Fruit fly (Drosophila melanogaster) whole organism, wandering third instar larva: ENCODE measurements around the gene CG11839.

Experiments used
- Abd-B ChIP-seq: fragments of >200 bp; optimal IDR thresholded peaks from 2 replicates; lab custom pipeline; 2017; ENCODE audit warnings: missing biosample characterization, missing genetic modification characterization
- CG32264 ChIP-seq: fragments of 200-800 bp; sonication (Bioruptor generic); optimal IDR thresholded peaks from 2 replicates; lab custom pipeline; 2016; ENCODE audit warnings: missing biosample characterization, missing genetic modification characterization
- CG9705 ChIP-seq: fragments of 200-800 bp; sonication (Bioruptor generic); optimal IDR thresholded peaks from 2 replicates; lab custom pipeline; 2018; ENCODE audit warnings: missing biosample characterization, mild to moderate bottlenecking, missing genetic modification characterization
- CrebA ChIP-seq: fragments of 200-800 bp; sonication (Bioruptor generic); optimal IDR thresholded peaks from 2 replicates; lab custom pipeline; 2016; ENCODE audit warnings: missing biosample characterization, mild to moderate bottlenecking, missing genetic modification characterization, borderline replicate concordance
- Dfd ChIP-seq: fragments of >200 bp; optimal IDR thresholded peaks from 2 replicates; lab custom pipeline; 2017; ENCODE audit warnings: missing biosample characterization, missing genetic modification characterization
- Dif ChIP-seq: fragments of 200-275, 200-300 bp; sonication (Bioruptor generic); optimal IDR thresholded peaks from 2 replicates; lab custom pipeline; 2018; ENCODE audit warnings: missing biosample characterization, missing genetic modification characterization; ENCODE audit not compliant: partially characterized antibody
- GATAd ChIP-seq: sonication (Bioruptor generic); optimal IDR thresholded peaks from 2 replicates; lab custom pipeline; 2016; ENCODE audit warnings: missing biosample characterization, missing genetic modification characterization
- HLH106 ChIP-seq: fragments of 200-800 bp; optimal IDR thresholded peaks from 3 replicates; lab custom pipeline; 2019; ENCODE audit warnings: missing biosample characterization, mild to moderate bottlenecking, missing genetic modification characterization, moderate library complexity
- Hnf4 ChIP-seq: fragments of 200-800 bp; sonication (Bioruptor generic); optimal IDR thresholded peaks from 2 replicates; lab custom pipeline; 2016; ENCODE audit warnings: missing biosample characterization, mild to moderate bottlenecking, missing genetic modification characterization
- Hr78 ChIP-seq: fragments of >200 bp; optimal IDR thresholded peaks from 2 replicates; lab custom pipeline; 2017; ENCODE audit warnings: missing biosample characterization, missing genetic modification characterization
- Hr83 ChIP-seq: fragments of 200-300 bp; sonication (Bioruptor generic); optimal IDR thresholded peaks from 2 replicates; lab custom pipeline; 2016; ENCODE audit warnings: missing biosample characterization, mild to moderate bottlenecking, missing genetic modification characterization, moderate library complexity; ENCODE audit not compliant: poor library complexity, severe bottlenecking
- Jra ChIP-seq: sonication (Bioruptor generic); optimal IDR thresholded peaks from 2 replicates; lab custom pipeline; 2016; ENCODE audit warnings: missing biosample characterization, missing genetic modification characterization
- Mio ChIP-seq: sonication (Bioruptor generic); optimal IDR thresholded peaks from 2 replicates; lab custom pipeline; 2016; ENCODE audit warnings: missing biosample characterization, missing genetic modification characterization
- Myc ChIP-seq: fragments of >200 bp; optimal IDR thresholded peaks from 2 replicates; lab custom pipeline; 2017
- N ChIP-seq: fragments of >200 bp; optimal IDR thresholded peaks from 2 replicates; lab custom pipeline; 2018; ENCODE audit warnings: missing biosample characterization, missing external identifiers, missing genetic modification characterization
- OdsH ChIP-seq: fragments of 200-800 bp; sonication (Bioruptor generic); optimal IDR thresholded peaks from 2 replicates; lab custom pipeline; 2016; ENCODE audit warnings: missing biosample characterization, mild to moderate bottlenecking, missing genetic modification characterization
- Rel ChIP-seq, 2 experiments: fragments of 200-800 bp; sonication (Bioruptor generic) in 1 of 2; optimal IDR thresholded peaks; 2 replicates in 1 of 2; 3 replicates in 1 of 2; lab custom pipeline; 2016 to 2019; ENCODE audit warnings: mild to moderate bottlenecking in 2 of 2, missing biosample characterization in 2 of 2, missing genetic modification characterization in 2 of 2, moderate library complexity in 1 of 2
- Sp1 ChIP-seq: fragments of 200-800 bp; sonication (Bioruptor generic); optimal IDR thresholded peaks from 3 replicates; lab custom pipeline; 2019; ENCODE audit warnings: missing biosample characterization, mild to moderate bottlenecking, missing genetic modification characterization, moderate library complexity
- Vsx2 ChIP-seq: fragments of 200-300, 225-300 bp; sonication (Bioruptor generic); optimal IDR thresholded peaks from 2 replicates; lab custom pipeline; 2018; ENCODE audit warnings: missing biosample characterization, missing genetic modification characterization; ENCODE audit not compliant: partially characterized antibody
- br ChIP-seq: fragments of 200-800 bp; sonication (Bioruptor generic); optimal IDR thresholded peaks from 2 replicates; lab custom pipeline; 2016; ENCODE audit warnings: missing biosample characterization, missing genetic modification characterization
- brk ChIP-seq: fragments of 200-800 bp; sonication (Bioruptor generic); optimal IDR thresholded peaks from 2 replicates; lab custom pipeline; 2016; ENCODE audit warnings: missing biosample characterization, mild to moderate bottlenecking, missing genetic modification characterization
- dl ChIP-seq, 2 experiments: fragments of 175-275, 200-275 bp in 1 of 2; fragments of 200-275 bp in 1 of 2; sonication (Bioruptor generic); optimal IDR thresholded peaks; lab custom pipeline; 2018; ENCODE audit warnings: mild to moderate bottlenecking in 2 of 2, missing biosample characterization in 2 of 2, missing genetic modification characterization in 2 of 2, moderate library complexity in 2 of 2; ENCODE audit not compliant: partially characterized antibody in 2 of 2, insufficient read depth in 1 of 2
- dmrt93B ChIP-seq: fragments of 200-800 bp; sonication (Bioruptor generic); optimal IDR thresholded peaks from 2 replicates; lab custom pipeline; 2018; ENCODE audit warnings: missing biosample characterization, mild to moderate bottlenecking, missing genetic modification characterization
- dsf ChIP-seq: sonication (Bioruptor generic); optimal IDR thresholded peaks from 2 replicates; lab custom pipeline; 2016; ENCODE audit warnings: missing biosample characterization, missing genetic modification characterization, borderline replicate concordance
- ey ChIP-seq: fragments of 200-800 bp; sonication (Bioruptor generic); optimal IDR thresholded peaks from 2 replicates; lab custom pipeline; 2016; ENCODE audit warnings: missing biosample characterization, missing genetic modification characterization
- foxo ChIP-seq, 2 experiments: fragments of 200-800 bp; sonication (Bioruptor generic); optimal IDR thresholded peaks; 2 replicates in 1 of 2; 3 replicates in 1 of 2; lab custom pipeline; 2016 to 2017; ENCODE audit warnings: missing biosample characterization in 2 of 2, missing genetic modification characterization in 2 of 2
- fru ChIP-seq: fragments of 200-800 bp; sonication (Bioruptor generic); optimal IDR thresholded peaks from 3 replicates; lab custom pipeline; 2016; ENCODE audit warnings: missing biosample characterization, mild to moderate bottlenecking, missing genetic modification characterization
- h ChIP-seq: fragments of 200-800 bp; sonication (Bioruptor generic); optimal IDR thresholded peaks from 3 replicates; lab custom pipeline; 2016; ENCODE audit warnings: missing biosample characterization, mild to moderate bottlenecking, missing genetic modification characterization
- jim ChIP-seq: fragments of 175-275, 200-325 bp; sonication (Bioruptor generic); optimal IDR thresholded peaks from 2 replicates; lab custom pipeline; 2016; ENCODE audit warnings: missing biosample characterization, mild to moderate bottlenecking, missing genetic modification characterization
- lola ChIP-seq: fragments of >200 bp; optimal IDR thresholded peaks from 2 replicates; lab custom pipeline; 2017; ENCODE audit warnings: missing biosample characterization, missing genetic modification characterization
- pan ChIP-seq: fragments of >200 bp; optimal IDR thresholded peaks from 2 replicates; lab custom pipeline; 2017
- psq ChIP-seq: fragments of 200-800 bp; sonication (Bioruptor generic); optimal IDR thresholded peaks from 3 replicates; lab custom pipeline; 2017; ENCODE audit warnings: missing biosample characterization, mild to moderate bottlenecking, missing genetic modification characterization, moderate library complexity
- rgr ChIP-seq: fragments of 200-800 bp; sonication (Bioruptor generic); optimal IDR thresholded peaks from 3 replicates; lab custom pipeline; 2016; ENCODE audit warnings: missing biosample characterization, mild to moderate bottlenecking, missing genetic modification characterization
- sage ChIP-seq: fragments of 200-800 bp; sonication (Bioruptor generic); optimal IDR thresholded peaks from 2 replicates; lab custom pipeline; 2016; ENCODE audit warnings: missing biosample characterization, mild to moderate bottlenecking, missing genetic modification characterization
- sv ChIP-seq: fragments of 200-800 bp; sonication (Bioruptor generic); optimal IDR thresholded peaks from 3 replicates; lab custom pipeline; 2016; ENCODE audit warnings: missing biosample characterization, missing genetic modification characterization
- tai ChIP-seq: sonication (Bioruptor generic); optimal IDR thresholded peaks from 2 replicates; lab custom pipeline; 2016; ENCODE audit warnings: missing biosample characterization, missing genetic modification characterization
- woc ChIP-seq: sonication (Bioruptor generic); optimal IDR thresholded peaks from 2 replicates; lab custom pipeline; 2016; ENCODE audit warnings: missing biosample characterization, mild to moderate bottlenecking, missing genetic modification characterization

Gene CG11839

DNA sequence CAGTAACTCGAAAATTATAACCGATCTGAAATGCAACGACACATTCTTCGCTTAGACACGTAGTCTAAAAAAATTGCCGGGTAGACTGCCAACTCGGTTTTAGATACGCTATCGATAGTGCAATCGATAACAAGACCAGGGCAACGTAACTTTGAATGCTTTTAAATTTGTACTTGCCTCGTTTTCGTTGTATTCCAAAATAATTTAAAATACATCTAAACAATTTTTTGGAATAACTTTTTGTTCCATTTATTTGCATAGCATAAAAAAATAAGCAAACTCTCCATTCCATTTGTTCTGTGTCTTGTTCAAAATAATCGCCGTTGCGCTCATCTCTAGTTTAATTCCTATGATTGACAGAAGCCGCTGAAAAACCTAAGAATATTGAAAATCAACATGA, at the start of gene CG11839, which contains the start of gene Stt3B:
Gene CG11839, plus strand, starts transcription at position 359 of the 400 bp plus-strand sequence.
Gene Stt3B, minus strand, starts transcription at position 69 of the 400 bp plus-strand sequence.
- TF ChIP-seq woc (GFP tag; lab: Kevin White, UChicago) (peak; percentile 87), foxo (GFP tag; optimal IDR thresholded peaks at IDR 0.05; lab: Kevin White, UChicago) (peak in 1 of 2 experiments; percentile 84), OdsH (GFP tag; lab: Kevin White, UChicago) (peak; percentile 75), Hnf4 (GFP tag; lab: Kevin White, UChicago) (peak; percentile 89), sv (peak; percentile 59), ey (peak; percentile 78), dmrt93B (GFP tag; lab: Kevin White, UChicago) (no peak), HLH106 (tag; lab: Kevin White, UChicago) (peak; percentile 83), Hr83 (GFP tag; lab: Kevin White, UChicago) (peak; percentile 29), psq (GFP tag; lab: Kevin White, UChicago) (peak; percentile 61), CG9705 (GFP tag; lab: Kevin White, UChicago) (peak; percentile 60), CG32264 (GFP tag; lab: Kevin White, UChicago) (peak; percentile 1), h (peak; percentile 85), Dfd (GFP tag; lab: Kevin White, UChicago) (no peak), Rel (GFP tag; optimal IDR thresholded peaks at IDR 0.05; lab: Kevin White, UChicago) (no peak), Rel (tag; optimal IDR thresholded peaks at IDR 0.05; lab: Kevin White, UChicago) (peak; percentile 61), dsf (peak; percentile 84), Jra (GFP tag; lab: Kevin White, UChicago) (peak; percentile 91), br (GFP tag; lab: Kevin White, UChicago) (no peak), lola (GFP tag; lab: Kevin White, UChicago) (no peak), Sp1 (GFP tag; lab: Kevin White, UChicago) (no peak), Dif (GFP tag; lab: Kevin White, UChicago) (no peak), sage (GFP tag; lab: Kevin White, UChicago) (peak; percentile 2)

DNA sequence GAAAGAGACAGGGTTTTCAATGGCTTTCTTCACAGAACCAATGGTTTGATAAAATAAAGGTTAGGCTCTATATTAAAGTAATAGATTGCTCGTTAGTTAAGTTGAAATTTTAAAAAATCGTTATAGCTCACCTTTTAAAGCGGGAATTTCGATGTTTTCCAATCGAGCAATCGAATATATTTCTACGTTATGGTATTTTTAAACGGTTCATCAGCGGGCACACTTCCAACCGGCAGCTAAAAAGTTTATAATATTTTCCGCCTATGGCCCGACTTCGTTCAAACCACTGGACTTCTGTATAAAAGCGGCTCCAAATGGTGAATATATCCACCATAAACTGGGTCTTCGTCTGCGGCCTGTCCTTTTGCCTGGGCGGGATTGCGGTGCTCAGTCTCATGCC, 46.7 kb upstream of the CG11839 start, which contains the start of gene beta4GalT7:
Gene beta4GalT7, plus strand, starts transcription at position 201 of the 400 bp plus-strand sequence.
- no peak for TF ChIP-seq GATAd
- TF ChIP-seq woc (GFP tag; lab: Kevin White, UChicago), result no peak
- no peak for TF ChIP-seq N (GFP tag; lab: Kevin White, UChicago)
- TF ChIP-seq dl (GFP tag; optimal IDR thresholded peaks at IDR 0.05; lab: Kevin White, UChicago; ENCODE audit: insufficient read depth in 1 of 2, partially characterized antibody in 2 of 2), result no peak
- TF ChIP-seq Myc (lab: Kevin White, UChicago), result no peak
- no peak for TF ChIP-seq Vsx2 (GFP tag; lab: Kevin White, UChicago)
- no peak for TF ChIP-seq OdsH (GFP tag; lab: Kevin White, UChicago)
- no peak for TF ChIP-seq sage (GFP tag; lab: Kevin White, UChicago)
- no peak for TF ChIP-seq dmrt93B (GFP tag; lab: Kevin White, UChicago)
- TF ChIP-seq HLH106 (tag; lab: Kevin White, UChicago), result no peak
- no peak for TF ChIP-seq Jra (GFP tag; lab: Kevin White, UChicago)
- no peak for TF ChIP-seq Hr83 (GFP tag; lab: Kevin White, UChicago)
- no peak for TF ChIP-seq CG32264 (GFP tag; lab: Kevin White, UChicago)
- no peak for TF ChIP-seq pan (lab: Kevin White, UChicago)
- TF ChIP-seq Hr78 (GFP tag; lab: Kevin White, UChicago), result no peak
- TF ChIP-seq dsf, result no peak
- TF ChIP-seq Rel (GFP tag; optimal IDR thresholded peaks at IDR 0.05; lab: Kevin White, UChicago), result no peak
- no peak for TF ChIP-seq Rel (tag; optimal IDR thresholded peaks at IDR 0.05; lab: Kevin White, UChicago)
- no peak for TF ChIP-seq tai
- TF ChIP-seq Abd-B (GFP tag; lab: Kevin White, UChicago), result no peak

DNA sequence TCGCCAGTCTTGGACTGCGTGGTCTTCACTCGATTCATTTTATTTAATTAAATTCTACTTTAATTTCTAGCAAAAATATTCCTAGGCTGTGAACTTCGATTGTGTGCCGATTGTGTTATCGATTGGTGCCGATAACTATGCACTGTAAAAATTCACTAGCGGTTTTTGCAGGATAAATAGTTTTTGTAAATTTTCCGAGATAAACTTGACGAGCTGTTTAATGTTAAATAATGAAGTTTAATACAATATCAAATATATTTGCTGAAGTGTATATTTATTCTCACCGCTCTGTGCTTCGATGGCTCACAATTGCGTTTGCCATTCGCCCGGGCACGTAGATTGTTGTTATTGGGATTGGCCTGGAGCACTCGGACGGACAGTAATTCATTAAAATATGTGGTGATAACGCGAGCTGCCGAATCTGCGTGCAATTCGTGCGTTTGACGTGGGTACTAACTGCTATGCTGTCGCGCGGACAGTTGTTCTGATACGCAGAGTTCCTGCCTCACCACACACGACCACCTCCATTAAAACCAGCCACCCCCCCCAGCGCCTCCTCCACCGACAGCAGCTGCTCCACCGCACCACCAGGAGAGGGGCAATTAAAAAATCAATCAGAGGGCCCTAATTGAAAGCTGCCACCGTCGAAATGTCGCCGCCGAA, 44.7 kb upstream of the CG11839 start, which contains the start of the genes EMC6 and Hr96:
Gene EMC6, minus strand, starts transcription at position 123 of the 663 bp plus-strand sequence.
Gene Hr96, plus strand, starts transcription at position 341 of the 663 bp plus-strand sequence.
- no peak for TF ChIP-seq Dfd (GFP tag; lab: Kevin White, UChicago)
- TF ChIP-seq fru (GFP tag; lab: Kevin White, UChicago), result peak; percentile 93
- TF ChIP-seq rgr (GFP tag; lab: Kevin White, UChicago), result peak; percentile 94
- peak; percentile 90 for TF ChIP-seq Sp1 (GFP tag; lab: Kevin White, UChicago)
- peak; percentile 60 for TF ChIP-seq Mio (GFP tag; lab: Kevin White, UChicago)
- TF ChIP-seq CG9705 (GFP tag; lab: Kevin White, UChicago), result peak; percentile 88
- peak; percentile 85 for TF ChIP-seq woc (GFP tag; lab: Kevin White, UChicago)
- peak; percentile 54 for TF ChIP-seq Vsx2 (GFP tag; lab: Kevin White, UChicago)
- TF ChIP-seq jim (GFP tag; lab: Kevin White, UChicago), result peak; percentile 70
- no peak for TF ChIP-seq tai
- peak; percentile 92 for TF ChIP-seq HLH106 (tag; lab: Kevin White, UChicago)
- TF ChIP-seq ey, result peak; percentile 92
- TF ChIP-seq sage (GFP tag; lab: Kevin White, UChicago), result no peak
- TF ChIP-seq dl (GFP tag; optimal IDR thresholded peaks at IDR 0.05; lab: Kevin White, UChicago; ENCODE audit: insufficient read depth in 1 of 2, partially characterized antibody in 2 of 2), result no peak
- peak; percentile 98 for TF ChIP-seq Hr83 (GFP tag; lab: Kevin White, UChicago)
- TF ChIP-seq Dif (GFP tag; lab: Kevin White, UChicago), result no peak
- peak; percentile 14 to 94 for TF ChIP-seq foxo (GFP tag; optimal IDR thresholded peaks at IDR 0.05; lab: Kevin White, UChicago)
- TF ChIP-seq Rel (GFP tag; optimal IDR thresholded peaks at IDR 0.05; lab: Kevin White, UChicago), result no peak
- TF ChIP-seq Rel (tag; optimal IDR thresholded peaks at IDR 0.05; lab: Kevin White, UChicago), result peak; percentile 76
- no peak for TF ChIP-seq Abd-B (GFP tag; lab: Kevin White, UChicago)
- peak; percentile 93 for TF ChIP-seq Jra (GFP tag; lab: Kevin White, UChicago)
- peak; percentile 87 for TF ChIP-seq CG32264 (GFP tag; lab: Kevin White, UChicago)
- no peak for TF ChIP-seq brk
- peak; percentile 95 for TF ChIP-seq h
- TF ChIP-seq OdsH (GFP tag; lab: Kevin White, UChicago), result peak; percentile 87
- TF ChIP-seq Hr78 (GFP tag; lab: Kevin White, UChicago), result no peak
- TF ChIP-seq GATAd, result peak; percentile 84
- no peak for TF ChIP-seq lola (GFP tag; lab: Kevin White, UChicago)
- TF ChIP-seq dsf, result peak; percentile 85
- TF ChIP-seq CrebA (GFP tag; lab: Kevin White, UChicago), result no peak
- TF ChIP-seq br (GFP tag; lab: Kevin White, UChicago), result peak; percentile 93
